Worm (Caenorhabditis elegans) whole organism, late embryonic: ENCODE data around the gene rpl-43.

ENCODE experiments used
- ceh-18 ChIP-seq: sonication (generic microtip); optimal IDR thresholded peaks from 2 replicates; lab custom pipeline; 2016; ENCODE audit warnings: missing genetic modification characterization, missing compliant biosample characterization
- ceh-2 ChIP-seq: sonication (generic microtip); optimal IDR thresholded peaks from 2 replicates; lab custom pipeline; 2016; ENCODE audit warnings: missing genotype, missing genetic modification characterization, missing compliant biosample characterization
- ceh-24 ChIP-seq: sonication (generic microtip); optimal IDR thresholded peaks from 2 replicates; lab custom pipeline; 2016; ENCODE audit warnings: mild to moderate bottlenecking, missing genetic modification characterization, missing compliant biosample characterization
- elt-4 ChIP-seq: sonication (generic microtip); optimal IDR thresholded peaks from 2 replicates; lab custom pipeline; 2016; ENCODE audit warnings: missing genetic modification characterization, missing compliant biosample characterization
- fkh-10 ChIP-seq: fragments of 150-350 bp; optimal IDR thresholded peaks from 2 replicates; lab custom pipeline; 2014; ENCODE audit warnings: missing biosample characterization, missing genetic modification reagents, missing genetic modification characterization
- nhr-11 ChIP-seq: fragments of 150-350 bp; optimal IDR thresholded peaks from 2 replicates; lab custom pipeline; 2014; ENCODE audit warnings: missing biosample characterization, missing genetic modification characterization

DNA sequence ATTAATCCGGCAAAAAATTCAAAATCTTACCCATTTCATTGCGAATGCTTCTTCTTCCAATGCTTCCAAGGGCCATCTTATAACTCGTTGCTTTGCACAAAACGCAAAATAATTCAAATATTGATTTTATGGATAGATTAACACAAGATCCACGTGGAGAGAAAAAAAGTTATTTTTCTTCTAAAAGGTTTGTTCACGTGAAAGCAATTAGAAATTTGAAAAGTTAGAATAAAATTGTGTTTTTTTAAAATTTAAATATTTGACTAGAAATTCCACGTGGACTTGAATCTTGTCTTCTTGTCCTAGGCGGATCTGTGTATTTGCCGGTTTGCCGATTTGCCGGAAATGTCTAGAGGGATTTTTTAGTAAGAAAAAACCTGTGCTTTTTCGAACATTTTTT lies 20.0 kb downstream of the rpl-43 start, which contains the start of gene Y48B6A.5:
- no peak for TF ChIP-seq fkh-10 (GFP tag; lab: Kevin White, UChicago)
- no peak for TF ChIP-seq ceh-2
- no peak for TF ChIP-seq ceh-18 (tag; lab: Kevin White, UChicago)
- no peak for TF ChIP-seq nhr-11
- no peak for TF ChIP-seq ceh-24 (tag; lab: Kevin White, UChicago)
- TF ChIP-seq elt-4 (tag; lab: Kevin White, UChicago), result no peak
